Fruit fly (Drosophila melanogaster) whole organism, wandering third instar larva: ENCODE results near the gene Nup107.

Source experiments
- Dif ChIP-seq: fragments of 200-275, 200-300 bp; sonication (Bioruptor generic); optimal IDR thresholded peaks from 2 replicates; lab custom pipeline; 2018; ENCODE audit warnings: missing biosample characterization, missing genetic modification characterization; ENCODE audit not compliant: partially characterized antibody
- Hr78 ChIP-seq: fragments of >200 bp; optimal IDR thresholded peaks from 2 replicates; lab custom pipeline; 2017; ENCODE audit warnings: missing biosample characterization, missing genetic modification characterization
- ey ChIP-seq: fragments of 200-800 bp; sonication (Bioruptor generic); optimal IDR thresholded peaks from 2 replicates; lab custom pipeline; 2016; ENCODE audit warnings: missing biosample characterization, missing genetic modification characterization
- psq ChIP-seq: fragments of 200-800 bp; sonication (Bioruptor generic); optimal IDR thresholded peaks from 3 replicates; lab custom pipeline; 2017; ENCODE audit warnings: missing biosample characterization, mild to moderate bottlenecking, missing genetic modification characterization, moderate library complexity

DNA sequence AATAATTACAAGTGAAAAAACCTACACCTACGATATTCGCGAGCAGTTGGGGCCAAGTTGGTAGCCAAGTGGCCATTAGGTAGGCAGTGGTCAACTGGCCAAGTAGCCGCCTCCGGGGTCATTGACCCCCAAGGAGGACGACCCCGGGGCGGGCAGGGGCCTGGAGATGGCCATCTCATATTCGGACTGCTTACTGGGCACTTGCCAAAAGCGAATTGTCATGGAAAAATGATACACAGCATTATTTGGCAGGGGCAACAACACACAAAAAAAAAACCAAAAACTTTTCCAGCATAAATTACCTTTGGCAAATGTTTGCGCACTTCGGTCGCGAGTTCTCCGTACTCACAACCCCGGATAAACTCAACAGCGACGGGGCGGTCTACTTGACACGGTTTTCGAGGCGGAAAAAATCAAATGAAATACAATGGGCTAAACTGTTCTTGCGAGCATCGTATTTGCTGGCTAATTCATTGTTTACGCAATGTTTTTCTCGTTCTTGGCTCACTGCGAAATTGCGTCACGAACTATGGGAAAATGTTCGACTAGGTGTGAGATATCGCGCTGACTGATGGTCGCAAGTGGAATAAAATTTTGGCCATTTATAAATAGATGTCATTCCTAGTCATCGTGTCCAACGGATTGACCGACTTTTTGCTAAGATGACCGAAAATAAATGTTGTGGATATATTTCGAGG, 15.2 kb upstream of the Nup107 start:
- TF ChIP-seq Dif (GFP tag; lab: Kevin White, UChicago) (no peak), psq (GFP tag; lab: Kevin White, UChicago) (no peak), ey (GFP tag; lab: Kevin White, UChicago) (no peak), Hr78 (GFP tag; lab: Kevin White, UChicago) (no peak)
